Worm (Caenorhabditis elegans) whole organism, mixed stage, embryonic: ENCODE measurements around the gene F01D5.10.

Experiments used
- M03D4.4 ChIP-seq: sonication (generic microtip); optimal IDR thresholded peaks from 2 replicates; lab custom pipeline; 2017; ENCODE audit warnings: mild to moderate bottlenecking, missing genetic modification characterization, missing compliant biosample characterization
- bed-3 ChIP-seq: fragments of 200-800 bp; sonication (Bioruptor generic); optimal IDR thresholded peaks from 3 replicates; lab custom pipeline; 2018; ENCODE audit warnings: mild to moderate bottlenecking, missing genetic modification characterization, moderate library complexity, missing compliant biosample characterization
- blmp-1 ChIP-seq: fragments of 150-350 bp; optimal IDR thresholded peaks from 2 replicates; lab custom pipeline; 2014; ENCODE audit warnings: missing biosample characterization, missing genetic modification characterization
- ceh-43 ChIP-seq: fragments of 200-800 bp; sonication (Bioruptor generic); optimal IDR thresholded peaks from 2 replicates; lab custom pipeline; 2018; ENCODE audit warnings: mild to moderate bottlenecking, missing genetic modification characterization, moderate library complexity, missing compliant biosample characterization
- ces-1 ChIP-seq: fragments of 150-350 bp; optimal IDR thresholded peaks from 2 replicates; lab custom pipeline; 2014; ENCODE audit warnings: missing biosample characterization, missing genetic modification reagents, missing genetic modification characterization
- cnd-1 ChIP-seq: fragments of 200-800 bp; sonication (Bioruptor generic); optimal IDR thresholded peaks from 2 replicates; lab custom pipeline; 2018; ENCODE audit warnings: mild to moderate bottlenecking, missing genetic modification characterization, missing compliant biosample characterization
- drap-1 ChIP-seq: fragments of 200-800 bp; sonication (Bioruptor generic); optimal IDR thresholded peaks from 3 replicates; lab custom pipeline; 2018; ENCODE audit warnings: mild to moderate bottlenecking, missing genetic modification characterization, missing compliant biosample characterization
- elt-1 ChIP-seq: sonication (generic microtip); optimal IDR thresholded peaks from 2 replicates; lab custom pipeline; 2017; ENCODE audit warnings: missing genetic modification characterization, mild to moderate bottlenecking, missing compliant biosample characterization, antibody characterized with exemption, moderate library complexity, borderline replicate concordance; ENCODE audit not compliant: insufficient read depth
- elt-3 ChIP-seq: fragments of 150-350 bp; optimal IDR thresholded peaks from 2 replicates; lab custom pipeline; 2014; ENCODE audit warnings: missing biosample characterization, missing genetic modification characterization
- flh-1 ChIP-seq: fragments of 200-800 bp; sonication (Bioruptor generic); optimal IDR thresholded peaks from 2 replicates; lab custom pipeline; 2018; ENCODE audit warnings: mild to moderate bottlenecking, missing genetic modification characterization, moderate library complexity, missing compliant biosample characterization
- ham-2 ChIP-seq: fragments of 200-800 bp; sonication (Bioruptor generic); optimal IDR thresholded peaks from 2 replicates; lab custom pipeline; 2018; ENCODE audit warnings: mild to moderate bottlenecking, missing genetic modification characterization, missing compliant biosample characterization
- hlh-1 ChIP-seq: fragments of 150-350 bp; optimal IDR thresholded peaks from 2 replicates; lab custom pipeline; 2014; ENCODE audit warnings: missing biosample characterization, missing genetic modification reagents, missing genetic modification characterization
- lin-13 ChIP-seq: fragments of 150-350 bp; optimal IDR thresholded peaks from 2 replicates; lab custom pipeline; 2014; ENCODE audit warnings: missing biosample characterization, missing genetic modification characterization
- lin-32 ChIP-seq: fragments of 200-800 bp; sonication (Bioruptor generic); optimal IDR thresholded peaks from 2 replicates; lab custom pipeline; 2018; ENCODE audit warnings: mild to moderate bottlenecking, missing genetic modification characterization, missing compliant biosample characterization
- mab-5 ChIP-seq: fragments of 150-350 bp; optimal IDR thresholded peaks from 2 replicates; lab custom pipeline; 2014; ENCODE audit warnings: missing biosample characterization, missing genetic modification characterization
- mep-1 ChIP-seq: fragments of 150-350 bp; optimal IDR thresholded peaks from 2 replicates; lab custom pipeline; 2017; ENCODE audit warnings: missing biosample characterization, missing genetic modification reagents, missing genetic modification characterization, inconsistent platforms
- mls-2 ChIP-seq: sonication (generic microtip); optimal IDR thresholded peaks from 2 replicates; lab custom pipeline; 2016; ENCODE audit warnings: mild to moderate bottlenecking, missing genetic modification characterization, moderate library complexity, missing compliant biosample characterization
- nhr-12 ChIP-seq: fragments of 150-350 bp; optimal IDR thresholded peaks from 2 replicates; lab custom pipeline; 2014; ENCODE audit warnings: missing biosample characterization, missing genetic modification characterization
- nhr-2 ChIP-seq: fragments of 150-350 bp; optimal IDR thresholded peaks from 2 replicates; lab custom pipeline; 2014; ENCODE audit warnings: missing biosample characterization, missing genetic modification characterization
- nhr-237 ChIP-seq: fragments of 150-350 bp; optimal IDR thresholded peaks from 2 replicates; lab custom pipeline; 2014; ENCODE audit warnings: missing biosample characterization, missing genetic modification characterization
- nhr-28 ChIP-seq: fragments of 150-350 bp; optimal IDR thresholded peaks from 2 replicates; lab custom pipeline; 2014; ENCODE audit warnings: missing biosample characterization, missing genetic modification characterization
- nhr-76 ChIP-seq: sonication (generic microtip); optimal IDR thresholded peaks from 2 replicates; lab custom pipeline; 2017; ENCODE audit warnings: missing biosample characterization, missing genetic modification characterization
- sem-2 ChIP-seq: fragments of 200-800 bp; sonication (Bioruptor generic); optimal IDR thresholded peaks from 2 replicates; lab custom pipeline; 2018; ENCODE audit warnings: mild to moderate bottlenecking, missing genetic modification characterization, missing compliant biosample characterization
- snpc-4 ChIP-seq: fragments of 150-350 bp; optimal IDR thresholded peaks from 2 replicates; lab custom pipeline; 2014; ENCODE audit warnings: missing biosample characterization, missing genetic modification characterization
- sptf-1 ChIP-seq: sonication (generic microtip); optimal IDR thresholded peaks from 2 replicates; lab custom pipeline; 2017; ENCODE audit warnings: mild to moderate bottlenecking, missing genetic modification characterization, moderate library complexity, missing compliant biosample characterization
- tbx-8 ChIP-seq: fragments of 200-800 bp; sonication (Bioruptor generic); optimal IDR thresholded peaks from 2 replicates; lab custom pipeline; 2018; ENCODE audit warnings: mild to moderate bottlenecking, missing genetic modification characterization, moderate library complexity, missing compliant biosample characterization
- unc-120 ChIP-seq: sonication (generic microtip); optimal IDR thresholded peaks from 2 replicates; lab custom pipeline; 2017; ENCODE audit warnings: missing genetic modification characterization, missing compliant biosample characterization; ENCODE audit not compliant: poor library complexity, severe bottlenecking
- unc-39 ChIP-seq: fragments of 150-350 bp; optimal IDR thresholded peaks from 2 replicates; lab custom pipeline; 2014; ENCODE audit warnings: missing biosample characterization, missing genetic modification characterization
- unc-62 ChIP-seq: fragments of 150-350 bp; optimal IDR thresholded peaks from 2 replicates; lab custom pipeline; 2014; ENCODE audit warnings: missing biosample characterization, missing genetic modification reagents, missing genetic modification characterization
- zip-8 ChIP-seq: fragments of 150-350 bp; optimal IDR thresholded peaks from 2 replicates; lab custom pipeline; 2014; ENCODE audit warnings: missing biosample characterization, missing genetic modification characterization
- ztf-11 ChIP-seq: fragments of 150-350 bp; optimal IDR thresholded peaks from 2 replicates; lab custom pipeline; 2014; ENCODE audit warnings: missing biosample characterization, missing genetic modification characterization

F01D5.10 gene

ce11 chrII:13997989-13998388 lies 23.1 kb downstream of the F01D5.10 start:
- TF ChIP-seq drap-1 (GFP tag; lab: Kevin White, UChicago) (no peak), nhr-12 (no peak), bed-3 (GFP tag; lab: Kevin White, UChicago) (no peak), nhr-28 (no peak), hlh-1 (tag; lab: Kevin White, UChicago) (no peak), sptf-1 (tag; lab: Kevin White, UChicago) (no peak)
- TF ChIP-seq, all 35 proteins: peak for 0

ce11 chrII:13997477-13997876 lies 23.7 kb downstream of the F01D5.10 start, which contains the start of gene F01D5.1:
F01D5.1 (minus strand) TSS chrII:13997581.
- TF ChIP-seq nhr-76 (no peak), elt-3 (tag; lab: Kevin White, UChicago) (no peak), sem-2 (no peak), snpc-4 (tag; lab: Kevin White, UChicago) (no peak), ceh-43 (GFP tag; lab: Kevin White, UChicago) (no peak), drap-1 (GFP tag; lab: Kevin White, UChicago) (no peak), cnd-1 (tag; lab: Kevin White, UChicago) (no peak), ces-1 (GFP tag; lab: Kevin White, UChicago) (no peak), lin-13 (tag; lab: Kevin White, UChicago) (no peak), ztf-11 (tag; lab: Kevin White, UChicago) (no peak), unc-120 (tag; lab: Kevin White, UChicago) (no peak), M03D4.4 (tag; lab: Kevin White, UChicago) (no peak), nhr-12 (no peak), unc-62 (GFP tag; lab: Kevin White, UChicago) (no peak), unc-39 (tag; lab: Kevin White, UChicago) (no peak), hlh-1 (tag; lab: Kevin White, UChicago) (no peak), zip-8 (tag; lab: Kevin White, UChicago) (no peak)

ce11 chrII:13994934-13995333 lies 26.2 kb downstream of the F01D5.10 start, which contains the start of gene Y39G8B.7:
Y39G8B.7 (minus strand) TSS chrII:13995034.
- TF ChIP-seq elt-1 (no peak), M03D4.4 (tag; lab: Kevin White, UChicago) (no peak), unc-62 (GFP tag; lab: Kevin White, UChicago) (no peak), mls-2 (tag; lab: Kevin White, UChicago) (no peak), tbx-8 (GFP tag; lab: Kevin White, UChicago) (no peak)

ce11 chrII:13991741-13992140 lies 29.4 kb downstream of the F01D5.10 start, which contains the start of gene Y39G8B.5:
Y39G8B.5 (minus strand) TSS chrII:13991841.
- no peak for TF ChIP-seq unc-120 (tag; lab: Kevin White, UChicago)
- TF ChIP-seq elt-1, result no peak
- TF ChIP-seq nhr-28, result no peak
- TF ChIP-seq drap-1 (GFP tag; lab: Kevin White, UChicago), result no peak
- TF ChIP-seq lin-13 (tag; lab: Kevin White, UChicago), result no peak
- TF ChIP-seq flh-1 (GFP tag; lab: Kevin White, UChicago), result no peak
- no peak for TF ChIP-seq ham-2 (GFP tag; lab: Kevin White, UChicago)
- no peak for TF ChIP-seq nhr-237 (tag; lab: Kevin White, UChicago)
- TF ChIP-seq lin-32 (GFP tag; lab: Kevin White, UChicago), result no peak
- TF ChIP-seq nhr-2 (tag; lab: Kevin White, UChicago), result no peak
- no peak for TF ChIP-seq bed-3 (GFP tag; lab: Kevin White, UChicago)
- TF ChIP-seq blmp-1 (tag; lab: Kevin White, UChicago), result no peak
- TF ChIP-seq mab-5 (tag; lab: Kevin White, UChicago), result no peak
- no peak for TF ChIP-seq mep-1 (tag; lab: Kevin White, UChicago)
- no peak for TF ChIP-seq sptf-1 (tag; lab: Kevin White, UChicago)

- TF ChIP-seq sptf-1 (tag; lab: Kevin White, UChicago), result peak; percentile 55
- peak; percentile 54 for TF ChIP-seq mls-2 (tag; lab: Kevin White, UChicago)
- peak; percentile 35 for TF ChIP-seq tbx-8 (GFP tag; lab: Kevin White, UChicago)
Measured at ce11 chrII:13986061-13986460, 35.1 kb downstream of the F01D5.10 start.
